Worm (Caenorhabditis elegans): Measurements from ENCODE around the gene spp-11.

DNA sequence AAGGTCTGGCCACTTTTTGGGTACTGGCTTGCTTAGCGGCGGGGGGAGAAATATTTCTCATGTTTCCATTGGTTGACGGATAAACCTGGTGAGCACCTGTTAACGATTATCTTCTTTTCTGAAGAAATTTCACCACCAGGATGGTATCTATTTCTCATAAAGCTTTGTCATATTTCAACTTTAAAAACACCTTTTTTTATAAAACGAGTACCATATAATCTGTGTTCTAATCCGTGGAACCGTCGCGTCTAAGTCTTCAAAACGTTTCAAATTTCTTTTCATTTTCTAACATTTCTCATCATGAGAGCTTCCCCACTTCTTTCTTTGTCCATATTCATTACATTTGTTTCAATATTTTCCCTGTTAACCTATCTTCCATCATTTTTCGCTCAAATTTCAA, 18.8 kb upstream of the spp-11 start, which contains the start of gene col-75:
- no peak for TF ChIP-seq lin-39 (tag; optimal IDR thresholded peaks at IDR 0.05)
- TF ChIP-seq aly-2 (tag; optimal IDR thresholded peaks at IDR 0.05): no peak
- no peak for TF ChIP-seq zag-1 (tag; optimal IDR thresholded peaks at IDR 0.05)
- TF ChIP-seq nhr-77 (tag; optimal IDR thresholded peaks at IDR 0.05): no peak
- no peak for TF ChIP-seq lsy-2 (tag; optimal IDR thresholded peaks at IDR 0.05)
- no peak for TF ChIP-seq alr-1 (tag; optimal IDR thresholded peaks at IDR 0.05)
- no peak for TF ChIP-seq unc-39 (tag; optimal IDR thresholded peaks at IDR 0.05)
